Worm (Caenorhabditis elegans) whole organism, L1 larva: ENCODE data around the gene mtss-1.

Experiments used
- nhr-19 ChIP-seq: fragments of 200-800 bp; sonication (Bioruptor generic); conservative IDR thresholded peaks from 2 replicates; pipeline ENCODE4 v1.3.6; 2022; ENCODE audit warnings: missing genetic modification characterization, missing compliant biosample characterization
- nhr-90 ChIP-seq: sonication (generic microtip); optimal IDR thresholded peaks from 2 replicates; lab custom pipeline; 2016; ENCODE audit warnings: mild to moderate bottlenecking, missing genetic modification characterization, missing compliant biosample characterization; ENCODE audit not compliant: poor library complexity

ce11 chrIII:8754682-8755081 lies 13.4 kb upstream of the mtss-1 start, which contains the start of gene tomm-70:
- no peak for TF ChIP-seq nhr-90
- TF ChIP-seq nhr-19 (GFP tag; lab: Robert Waterston, UW), result no peak
